Worm (Caenorhabditis elegans) whole organism, young adult: ENCODE measurements around the gene str-131.

ENCODE experiments used
- B0336.3 ChIP-seq: fragments of 200-800 bp; sonication (Bioruptor generic); IDR thresholded peaks from 2 replicates; pipeline ENCODE4 v1.3.6; 2022; ENCODE audit warnings: missing genetic modification characterization, missing compliant biosample characterization
- F22D6.2 ChIP-seq: sonication (generic microtip); optimal IDR thresholded peaks from 2 replicates; lab custom pipeline; 2016; ENCODE audit warnings: mild to moderate bottlenecking, missing genetic modification characterization, missing compliant biosample characterization
- F23B12.7 ChIP-seq: sonication (generic microtip); optimal IDR thresholded peaks from 2 replicates; lab custom pipeline; 2017; ENCODE audit warnings: missing genetic modification characterization, mild to moderate bottlenecking, missing compliant biosample characterization, antibody characterized with exemption, moderate library complexity; ENCODE audit not compliant: insufficient read depth
- F37B4.10 ChIP-seq: fragments of 200-800 bp; sonication (Bioruptor generic); IDR thresholded peaks from 2 replicates; pipeline ENCODE4 v1.3.6; 2022; ENCODE audit warnings: missing genetic modification characterization, missing compliant biosample characterization
- F39B2.1 ChIP-seq: fragments of 200-800 bp; sonication (Bioruptor generic); IDR thresholded peaks from 2 replicates; pipeline ENCODE4 v1.3.6; 2022; ENCODE audit warnings: missing genetic modification reagents, missing genetic modification characterization, missing compliant biosample characterization
- F52B5.7 ChIP-seq: sonication (generic microtip); optimal IDR thresholded peaks from 2 replicates; lab custom pipeline; 2016; ENCODE audit warnings: mild to moderate bottlenecking, missing genetic modification characterization, missing compliant biosample characterization
- Y79H2A.3 ChIP-seq: fragments of 200-800 bp; sonication (Bioruptor generic); conservative IDR thresholded peaks from 2 replicates; pipeline ENCODE4 v1.3.6; 2022; ENCODE audit warnings: missing genetic modification reagents, missing genetic modification characterization, missing compliant biosample characterization
- Y95B8A.8 ChIP-seq: fragments of 200-800 bp; sonication (Bioruptor generic); IDR thresholded peaks from 2 replicates; pipeline ENCODE4 v1.3.6; 2022; ENCODE audit warnings: missing genetic modification reagents, missing genetic modification characterization, missing compliant biosample characterization
- ZK185.1 ChIP-seq: sonication (generic microtip); optimal IDR thresholded peaks from 2 replicates; lab custom pipeline; 2016; ENCODE audit warnings: mild to moderate bottlenecking, missing genetic modification characterization, missing compliant biosample characterization; ENCODE audit not compliant: poor library complexity, severe bottlenecking
- aptf-2 ChIP-seq: fragments of 200-800 bp; sonication (Bioruptor generic); conservative IDR thresholded peaks from 2 replicates; pipeline ENCODE4 v1.3.6; 2022; ENCODE audit warnings: missing genetic modification reagents, missing genetic modification characterization, missing compliant biosample characterization
- attf-6 ChIP-seq: fragments of 200-800 bp; sonication (Bioruptor generic); IDR thresholded peaks from 2 replicates; pipeline ENCODE4 v1.3.6; 2022; ENCODE audit warnings: missing genetic modification reagents, missing genetic modification characterization, missing compliant biosample characterization
- bed-1 ChIP-seq: fragments of 200-800 bp; sonication (Bioruptor generic); IDR thresholded peaks from 2 replicates; pipeline ENCODE4 v1.3.6; 2022; ENCODE audit warnings: missing genetic modification reagents, missing genetic modification characterization, missing compliant biosample characterization
- ceh-27 ChIP-seq: fragments of 200-800 bp; sonication (Bioruptor generic); optimal IDR thresholded peaks from 2 replicates; lab custom pipeline; 2018; ENCODE audit warnings: mild to moderate bottlenecking, missing genetic modification characterization, moderate library complexity, missing compliant biosample characterization
- dox-1 ChIP-seq: fragments of 200-800 bp; sonication (Bioruptor generic); IDR thresholded peaks from 2 replicates; pipeline ENCODE4 v1.3.6; 2022; ENCODE audit warnings: missing genetic modification reagents, missing genetic modification characterization, missing compliant biosample characterization
- dpff-1 ChIP-seq: sonication (generic microtip); optimal IDR thresholded peaks from 2 replicates; lab custom pipeline; 2017; ENCODE audit warnings: mild to moderate bottlenecking, missing genetic modification characterization, missing compliant biosample characterization
- egl-18 ChIP-seq: fragments of 200-800 bp; sonication (Bioruptor generic); IDR thresholded peaks from 2 replicates; pipeline ENCODE4 v1.3.6; 2022; ENCODE audit warnings: missing genetic modification reagents, missing genetic modification characterization, missing compliant biosample characterization
- egl-44 ChIP-seq: fragments of 200-800 bp; sonication (Bioruptor generic); IDR thresholded peaks from 2 replicates; pipeline ENCODE4 v1.3.6; 2022; ENCODE audit warnings: missing genetic modification reagents, missing genetic modification characterization, missing compliant biosample characterization
- ets-4 ChIP-seq: fragments of 200-800 bp; sonication (Bioruptor generic); optimal IDR thresholded peaks from 2 replicates; lab custom pipeline; 2018; ENCODE audit warnings: mild to moderate bottlenecking, missing genetic modification characterization, missing compliant biosample characterization
- let-526 ChIP-seq: fragments of 200-800 bp; sonication (Bioruptor generic); IDR thresholded peaks from 2 replicates; pipeline ENCODE4 v1.3.6; 2022; ENCODE audit warnings: missing genetic modification reagents, missing genetic modification characterization, missing compliant biosample characterization
- lin-35 ChIP-seq, 3 experiments: fragments of 150-350 bp in 2 of 3; sonication (generic microtip) in 1 of 3; optimal IDR thresholded peaks; 2 replicates each; lab custom pipeline; 2014 to 2018; ENCODE audit warnings: missing biosample characterization in 3 of 3, missing genetic modification characterization in 3 of 3, missing genetic modification reagents in 3 of 3
- madf-10 ChIP-seq: sonication (generic microtip); optimal IDR thresholded peaks from 2 replicates; lab custom pipeline; 2016; ENCODE audit warnings: mild to moderate bottlenecking, missing genetic modification characterization, missing compliant biosample characterization
- mxl-1 ChIP-seq: sonication (generic microtip); optimal IDR thresholded peaks from 2 replicates; lab custom pipeline; 2016; ENCODE audit warnings: missing genetic modification characterization, missing compliant biosample characterization
- nfya-2 ChIP-seq: fragments of 200-800 bp; sonication (Bioruptor generic); IDR thresholded peaks from 2 replicates; pipeline ENCODE4 v1.3.6; 2022; ENCODE audit warnings: missing genetic modification reagents, missing genetic modification characterization, missing compliant biosample characterization
- repo-1 ChIP-seq: sonication (generic microtip); optimal IDR thresholded peaks from 2 replicates; lab custom pipeline; 2017; ENCODE audit warnings: mild to moderate bottlenecking, missing genetic modification characterization, missing compliant biosample characterization
- rpc-1 ChIP-seq, 2 experiments: fragments of 150-350 bp in 1 of 2; sonication (generic microtip) in 1 of 2; optimal IDR thresholded peaks; 2 replicates each; lab custom pipeline; 2014 to 2018; ENCODE audit warnings: missing biosample characterization in 1 of 2, missing genetic modification characterization in 1 of 2, missing genetic modification reagents in 1 of 2, missing genotype in 1 of 2
- sdz-38 ChIP-seq: sonication (generic microtip); optimal IDR thresholded peaks from 2 replicates; lab custom pipeline; 2016; ENCODE audit warnings: missing genotype, missing genetic modification characterization, missing compliant biosample characterization
- snpc-4 ChIP-seq, 5 experiments: fragments of 150-350 bp in 1 of 5; sonication (generic microtip) in 4 of 5; optimal IDR thresholded peaks; 2 replicates each; lab custom pipeline; 2014 to 2018; ENCODE audit warnings: missing genetic modification characterization in 5 of 5, missing biosample characterization in 3 of 5, antibody characterized with exemption in 2 of 5, mild to moderate bottlenecking in 2 of 5, missing compliant biosample characterization in 2 of 5, missing genotype in 2 of 5, moderate library complexity in 2 of 5, missing genetic modification reagents in 1 of 5
- somi-1 ChIP-seq: fragments of 200-800 bp; sonication (Bioruptor generic); optimal IDR thresholded peaks from 2 replicates; lab custom pipeline; 2018; ENCODE audit warnings: mild to moderate bottlenecking, missing genetic modification characterization, missing compliant biosample characterization
- sptf-2 ChIP-seq: fragments of 200-800 bp; sonication (Bioruptor generic); optimal IDR thresholded peaks from 2 replicates; lab custom pipeline; 2018; ENCODE audit warnings: mild to moderate bottlenecking, missing genetic modification characterization, missing compliant biosample characterization
- xnd-1 ChIP-seq: sonication (generic microtip); optimal IDR thresholded peaks from 2 replicates; lab custom pipeline; 2016; ENCODE audit warnings: missing genotype, missing genetic modification reagents, missing genetic modification characterization, missing compliant biosample characterization
- ztf-18 ChIP-seq: sonication (generic microtip); optimal IDR thresholded peaks from 2 replicates; lab custom pipeline; 2016; ENCODE audit warnings: missing genotype, mild to moderate bottlenecking, missing genetic modification characterization, missing compliant biosample characterization
- ztf-22 ChIP-seq: fragments of 200-800 bp; sonication (Bioruptor generic); optimal IDR thresholded peaks from 2 replicates; lab custom pipeline; 2018; ENCODE audit warnings: mild to moderate bottlenecking, missing genetic modification characterization, moderate library complexity, missing compliant biosample characterization
- ztf-3 ChIP-seq: fragments of 200-800 bp; sonication (Bioruptor generic); optimal IDR thresholded peaks from 2 replicates; lab custom pipeline; 2018; ENCODE audit warnings: mild to moderate bottlenecking, missing genetic modification characterization, missing compliant biosample characterization

Gene str-131

DNA sequence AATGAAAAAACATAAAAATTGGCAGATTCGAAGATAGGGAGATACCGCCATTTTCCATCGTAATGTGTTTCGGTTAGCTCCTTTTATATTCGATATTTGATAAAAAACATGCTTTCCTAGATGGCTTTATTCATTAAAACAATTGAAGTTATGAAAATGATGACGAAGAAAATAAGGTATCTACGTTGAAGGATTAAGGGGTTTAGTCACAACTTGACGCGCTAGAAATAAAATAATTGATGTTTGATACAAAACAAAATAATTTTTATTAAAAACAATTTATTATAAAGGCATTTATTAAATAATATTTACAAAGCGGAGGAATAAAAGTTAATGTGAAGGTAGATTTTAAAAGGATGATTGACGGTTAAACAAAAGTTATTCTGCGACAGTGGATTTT lies 9.1 kb upstream of the str-131 start, which contains the start of gene str-130:
Gene str-130 (minus strand): TSS at position 101 of the 400 bp plus-strand sequence.
- no peak for TF ChIP-seq sdz-38 (tag; lab: Kevin White, UChicago)
- no peak for TF ChIP-seq rpc-1 (optimal IDR thresholded peaks at IDR 0.05; lab: Kevin White, UChicago)
- TF ChIP-seq rpc-1 (tag; optimal IDR thresholded peaks at IDR 0.05; lab: Kevin White, UChicago): no peak
- no peak for TF ChIP-seq ztf-18
- no peak for TF ChIP-seq aptf-2 (GFP tag; lab: Robert Waterston, UW)
- TF ChIP-seq mxl-1 (tag; lab: Kevin White, UChicago): no peak
- no peak for TF ChIP-seq egl-44 (GFP tag; lab: Robert Waterston, UW)
- no peak for TF ChIP-seq madf-10 (tag; lab: Kevin White, UChicago)

DNA sequence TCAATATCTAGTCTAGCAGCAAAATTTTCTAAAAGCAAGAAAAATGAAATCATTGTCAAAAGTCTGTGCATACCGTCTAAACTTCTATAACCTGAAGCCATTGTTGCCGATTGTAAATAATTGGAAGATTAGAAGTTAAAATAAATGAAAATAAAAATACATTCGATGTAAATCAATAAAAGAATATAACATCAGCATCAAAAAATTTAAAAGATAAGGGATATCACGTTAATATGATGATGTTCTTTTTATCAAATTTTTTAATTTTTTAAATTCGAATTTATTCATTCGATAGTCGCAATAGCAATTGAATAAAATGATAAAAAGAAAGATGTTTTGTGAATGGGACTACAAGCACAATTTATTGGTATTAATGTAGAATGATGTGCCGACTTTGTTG lies 3.7 kb upstream of the str-131 start, which contains the start of gene C09H5.7:
Gene C09H5.7 (minus strand): TSS at position 101 of the 400 bp plus-strand sequence.
- TF ChIP-seq ceh-27 (no peak), ztf-22 (GFP tag; lab: Kevin White, UChicago) (no peak), F23B12.7 (tag; lab: Kevin White, UChicago) (no peak), somi-1 (GFP tag; lab: Kevin White, UChicago) (no peak), F39B2.1 (GFP tag; lab: Robert Waterston, UW) (no peak), egl-18 (GFP tag; lab: Robert Waterston, UW) (no peak), sptf-2 (GFP tag; lab: Kevin White, UChicago) (no peak), ets-4 (GFP tag; lab: Kevin White, UChicago) (no peak)

- no peak for TF ChIP-seq bed-1 (GFP tag; lab: Robert Waterston, UW)
- TF ChIP-seq attf-6 (GFP tag; lab: Robert Waterston, UW): no peak
- no peak for TF ChIP-seq F22D6.2 (tag; lab: Kevin White, UChicago)
- no peak for TF ChIP-seq dox-1 (GFP tag; lab: Robert Waterston, UW)
- TF ChIP-seq Y79H2A.3 (GFP tag; lab: Robert Waterston, UW): no peak
These were observed 1.7 kb downstream of the str-131 start for ce11 chrV:8079813-8080212.

ce11 chrV:8075712-8076111 lies 5.8 kb downstream of the str-131 start, which contains the start of gene catp-3:
Gene catp-3, plus strand, starts transcription at chrV:8076012.
- TF ChIP-seq madf-10 (tag; lab: Kevin White, UChicago) (no peak), ZK185.1 (tag; lab: Kevin White, UChicago) (no peak), let-526 (no peak), ztf-3 (GFP tag; lab: Kevin White, UChicago) (no peak), nfya-2 (GFP tag; lab: Robert Waterston, UW) (no peak), xnd-1 (tag; lab: Kevin White, UChicago) (no peak), F37B4.10 (GFP tag; lab: Robert Waterston, UW) (no peak), Y95B8A.8 (no peak), snpc-4 (GFP tag; optimal IDR thresholded peaks at IDR 0.05; lab: Kevin White, UChicago) (no peak), snpc-4 (tag; optimal IDR thresholded peaks at IDR 0.05; lab: Kevin White, UChicago) (no peak), repo-1 (tag; lab: Kevin White, UChicago) (no peak), dpff-1 (tag; lab: Kevin White, UChicago) (no peak), B0336.3 (GFP tag; lab: Robert Waterston, UW) (no peak), lin-35 (GFP tag; optimal IDR thresholded peaks at IDR 0.05; lab: Kevin White, UChicago) (no peak), F52B5.7 (tag; lab: Kevin White, UChicago) (no peak)
